Fruit fly (Drosophila melanogaster) whole organism, embryonic: ENCODE measurements around the gene CG8993.

Experiments
- Atf6 ChIP-seq: fragments of 200-800 bp; sonication (Bioruptor generic); IDR thresholded peaks from 2 replicates; pipeline ENCODE4 v1.3.6; 2022; ENCODE audit warnings: missing biosample characterization, missing genetic modification characterization
- CG10959 ChIP-seq: fragments of 200-800 bp; sonication (Bioruptor generic); IDR thresholded peaks from 2 replicates; pipeline ENCODE4 v1.3.6; 2022; ENCODE audit warnings: missing biosample characterization, missing genetic modification characterization
- CG11504 ChIP-seq: fragments of 200-800 bp; sonication (Bioruptor generic); optimal IDR thresholded peaks from 3 replicates; lab custom pipeline; 2019; ENCODE audit warnings: missing biosample characterization, mild to moderate bottlenecking, missing genetic modification characterization, moderate library complexity
- CG12071 ChIP-seq: fragments of 200-800 bp; sonication (Bioruptor generic); optimal IDR thresholded peaks from 3 replicates; lab custom pipeline; 2018; ENCODE audit warnings: missing biosample characterization, mild to moderate bottlenecking, missing genetic modification characterization
- CG12236 ChIP-seq: fragments of 200-800 bp; sonication (Bioruptor generic); optimal IDR thresholded peaks from 2 replicates; lab custom pipeline; 2016; ENCODE audit warnings: missing biosample characterization, missing genetic modification characterization
- CG1233 ChIP-seq: fragments of 200-800 bp; sonication (Bioruptor generic); optimal IDR thresholded peaks from 4 replicates; lab custom pipeline; 2018; ENCODE audit warnings: missing biosample characterization, mild to moderate bottlenecking, missing genetic modification characterization
- CG13624 ChIP-seq: fragments of 200-800 bp; sonication (Bioruptor generic); optimal IDR thresholded peaks from 2 replicates; lab custom pipeline; 2016; ENCODE audit warnings: missing biosample characterization, missing genetic modification characterization
- CG13775 ChIP-seq: fragments of 200-800 bp; sonication (Bioruptor generic); optimal IDR thresholded peaks from 3 replicates; lab custom pipeline; 2017; ENCODE audit warnings: missing biosample characterization, mild to moderate bottlenecking, missing genetic modification characterization
- CG15514 ChIP-seq: fragments of 200-800 bp; sonication (Bioruptor generic); optimal IDR thresholded peaks from 3 replicates; lab custom pipeline; 2017; ENCODE audit warnings: missing biosample characterization, missing genetic modification characterization, mild to moderate bottlenecking, moderate library complexity, missing genetic modification reagents
- CG1602 ChIP-seq: fragments of 200-800 bp; sonication (Bioruptor generic); optimal IDR thresholded peaks from 3 replicates; lab custom pipeline; 2016; ENCODE audit warnings: missing biosample characterization, missing genetic modification characterization
- CG18476 ChIP-seq: fragments of 200-800 bp; sonication (Bioruptor generic); optimal IDR thresholded peaks from 2 replicates; lab custom pipeline; 2016; ENCODE audit warnings: missing biosample characterization, mild to moderate bottlenecking, missing genetic modification characterization
- CG18599 ChIP-seq: fragments of 200-800 bp; sonication (Bioruptor generic); optimal IDR thresholded peaks from 3 replicates; lab custom pipeline; 2017; ENCODE audit warnings: missing biosample characterization, missing genetic modification characterization, mild to moderate bottlenecking, moderate library complexity, missing genetic modification reagents
- CG2678 ChIP-seq: fragments of 200-800 bp; sonication (Bioruptor generic); optimal IDR thresholded peaks from 3 replicates; lab custom pipeline; 2019; ENCODE audit warnings: missing biosample characterization, mild to moderate bottlenecking, missing genetic modification characterization, moderate library complexity
- CG30403 ChIP-seq: fragments of 200-800 bp; sonication (Bioruptor generic); optimal IDR thresholded peaks from 3 replicates; lab custom pipeline; 2016; ENCODE audit warnings: missing biosample characterization, missing genetic modification characterization
- CG32767 ChIP-seq: fragments of 200-800 bp; sonication (Bioruptor generic); IDR thresholded peaks from 2 replicates; pipeline ENCODE4 v1.3.6; 2022; ENCODE audit warnings: missing biosample characterization, missing genetic modification characterization
- CG4404 ChIP-seq: fragments of 200-800 bp; sonication (Bioruptor generic); IDR thresholded peaks from 2 replicates; pipeline ENCODE4 v1.3.6; 2022; ENCODE audit warnings: missing biosample characterization, missing genetic modification characterization
- CG4707 ChIP-seq: fragments of 200-800 bp; sonication (Bioruptor generic); optimal IDR thresholded peaks from 2 replicates; lab custom pipeline; 2018; ENCODE audit warnings: missing biosample characterization, mild to moderate bottlenecking, missing genetic modification characterization, moderate library complexity
- CG8388 ChIP-seq: fragments of 200-800 bp; sonication (Bioruptor generic); optimal IDR thresholded peaks from 2 replicates; lab custom pipeline; 2019; ENCODE audit warnings: missing biosample characterization, mild to moderate bottlenecking, missing genetic modification characterization, moderate library complexity
- CG8944 ChIP-seq: fragments of 200-800 bp; sonication (Bioruptor generic); optimal IDR thresholded peaks from 3 replicates; lab custom pipeline; 2016; ENCODE audit warnings: missing biosample characterization, missing genetic modification characterization
- CG9437 ChIP-seq: fragments of 200-800 bp; sonication (Bioruptor generic); optimal IDR thresholded peaks from 2 replicates; lab custom pipeline; 2018; ENCODE audit warnings: missing biosample characterization, mild to moderate bottlenecking, missing genetic modification characterization
- Camta ChIP-seq: fragments of 200-800 bp; sonication (Bioruptor generic); optimal IDR thresholded peaks from 2 replicates; lab custom pipeline; 2016; ENCODE audit warnings: missing biosample characterization, missing genetic modification characterization
- Chrac-16 ChIP-seq: fragments of 200-800 bp; sonication (Bioruptor generic); optimal IDR thresholded peaks from 3 replicates; lab custom pipeline; 2016; ENCODE audit warnings: missing biosample characterization, missing genetic modification characterization
- CoRest ChIP-seq: fragments of 200-800 bp; sonication (Bioruptor generic); optimal IDR thresholded peaks from 3 replicates; lab custom pipeline; 2018; ENCODE audit warnings: missing biosample characterization, mild to moderate bottlenecking, missing genetic modification characterization, moderate library complexity
- Dfd ChIP-seq, 2 experiments: fragments of >200 bp; optimal IDR thresholded peaks; 2 replicates each; lab custom pipeline; 2017; ENCODE audit warnings: missing biosample characterization in 2 of 2, missing genetic modification characterization in 2 of 2
- Ets65A ChIP-seq: fragments of 200-800 bp; sonication (Bioruptor generic); peaks from one replicate; lab custom pipeline; 2016; ENCODE audit warnings: missing biosample characterization, missing genetic modification characterization
- Fer1 ChIP-seq: fragments of 200-800 bp; sonication (Bioruptor generic); optimal IDR thresholded peaks from 2 replicates; lab custom pipeline; 2017; ENCODE audit warnings: missing biosample characterization, mild to moderate bottlenecking, missing genetic modification characterization
- GATAe ChIP-seq: fragments of 200-800 bp; sonication (Bioruptor generic); conservative IDR thresholded peaks from 2 replicates; pipeline ENCODE4 v1.3.6; 2022; ENCODE audit warnings: missing biosample characterization, missing genetic modification characterization
- Jarid2 ChIP-seq: fragments of 200-800 bp; sonication (Bioruptor generic); optimal IDR thresholded peaks from 3 replicates; lab custom pipeline; 2017; ENCODE audit warnings: mild to moderate bottlenecking, missing biosample characterization, missing genetic modification reagents, missing genetic modification characterization
- MESR4 ChIP-seq: fragments of 200-800 bp; sonication (Bioruptor generic); optimal IDR thresholded peaks from 2 replicates; lab custom pipeline; 2018; ENCODE audit warnings: missing biosample characterization, mild to moderate bottlenecking, missing genetic modification characterization, moderate library complexity
- Med ChIP-seq: fragments of 200-800 bp; sonication (Bioruptor generic); peaks from one replicate; lab custom pipeline; 2016; ENCODE audit warnings: missing biosample characterization, missing genetic modification characterization, mild to moderate bottlenecking, inconsistent platforms, moderate library complexity
- NFAT ChIP-seq: fragments of 200-800 bp; sonication (Bioruptor generic); IDR thresholded peaks from 2 replicates; pipeline ENCODE4 v1.3.6; 2022; ENCODE audit warnings: missing biosample characterization, missing genetic modification characterization
- Ptx1 ChIP-seq: fragments of 200-800 bp; sonication (Bioruptor generic); IDR thresholded peaks from 2 replicates; pipeline ENCODE4 v1.3.6; 2022; ENCODE audit warnings: missing biosample characterization, missing genetic modification characterization
- ato ChIP-seq: fragments of 200-800 bp; sonication (Bioruptor generic); IDR thresholded peaks from 2 replicates; pipeline ENCODE4 v1.3.6; 2022; ENCODE audit warnings: missing biosample characterization, missing genetic modification characterization; ENCODE audit not compliant: partially characterized antibody
- bbx ChIP-seq: fragments of 200-800 bp; sonication (Bioruptor generic); IDR thresholded peaks from 2 replicates; pipeline ENCODE4 v1.3.6; 2022; ENCODE audit warnings: missing biosample characterization, missing genetic modification characterization; ENCODE audit not compliant: partially characterized antibody
- bsh ChIP-seq, 2 experiments: fragments of 200-800 bp; sonication (Bioruptor generic); optimal IDR thresholded peaks; 2 replicates each; lab custom pipeline; 2017 to 2018; ENCODE audit warnings: mild to moderate bottlenecking in 2 of 2, missing biosample characterization in 2 of 2, missing genetic modification characterization in 2 of 2, moderate library complexity in 1 of 2
- caup ChIP-seq: fragments of 200-800 bp; sonication (Bioruptor generic); optimal IDR thresholded peaks from 3 replicates; lab custom pipeline; 2017; ENCODE audit warnings: missing biosample characterization, mild to moderate bottlenecking, missing genetic modification characterization, moderate library complexity; ENCODE audit not compliant: severe bottlenecking
- chm ChIP-seq: fragments of 200-800 bp; sonication (Bioruptor generic); IDR thresholded peaks from 2 replicates; pipeline ENCODE4 v1.3.6; 2022; ENCODE audit warnings: missing biosample characterization, missing genetic modification characterization
- dysf ChIP-seq: fragments of 200-800 bp; sonication (Bioruptor generic); IDR thresholded peaks from 3 replicates; pipeline ENCODE4 v1.3.6; 2022; ENCODE audit warnings: missing biosample characterization, missing genetic modification characterization
- eve ChIP-seq, 2 experiments: fragments of >200 bp; optimal IDR thresholded peaks; 2 replicates each; lab custom pipeline; 2017; ENCODE audit warnings: missing biosample characterization in 2 of 2, missing genetic modification characterization in 2 of 2
- fd64A ChIP-seq: fragments of 200-800 bp; sonication (Bioruptor generic); optimal IDR thresholded peaks from 3 replicates; lab custom pipeline; 2018; ENCODE audit warnings: missing biosample characterization, mild to moderate bottlenecking, missing genetic modification characterization
- nau ChIP-seq: fragments of 200-800 bp; sonication (Bioruptor generic); optimal IDR thresholded peaks from 3 replicates; lab custom pipeline; 2017; ENCODE audit warnings: missing biosample characterization, mild to moderate bottlenecking, missing genetic modification characterization, missing genetic modification reagents
- oc ChIP-seq: fragments of 200-800 bp; sonication (Bioruptor generic); optimal IDR thresholded peaks from 2 replicates; lab custom pipeline; 2018; ENCODE audit warnings: missing biosample characterization, mild to moderate bottlenecking, missing genetic modification characterization, moderate library complexity
- pan ChIP-seq, 4 experiments: fragments of >200 bp in 3 of 4; fragments of 200-800 bp in 1 of 4; sonication (Bioruptor generic) in 1 of 4; optimal IDR thresholded peaks in 3 of 4; IDR thresholded peaks in 1 of 4; 2 replicates each; pipeline versions ENCODE4 v1.3.6 to Lab custom; 2017 to 2022; ENCODE audit warnings: missing biosample characterization in 2 of 4, missing genetic modification characterization in 2 of 4, mixed read lengths in 1 of 4
- pho ChIP-seq: fragments of 200-800 bp; sonication (Bioruptor generic); optimal IDR thresholded peaks from 2 replicates; lab custom pipeline; 2016; ENCODE audit warnings: missing biosample characterization, missing genetic modification characterization
- phol ChIP-seq: fragments of 200-800 bp; sonication (Bioruptor generic); optimal IDR thresholded peaks from 3 replicates; lab custom pipeline; 2018; ENCODE audit warnings: missing biosample characterization, mild to moderate bottlenecking, missing genetic modification characterization, moderate library complexity
- seq ChIP-seq: fragments of 200-800 bp; sonication (Bioruptor generic); IDR thresholded peaks from 2 replicates; pipeline ENCODE4 v1.3.6; 2022; ENCODE audit warnings: missing biosample characterization, missing genetic modification characterization
- stwl ChIP-seq: fragments of 200-800 bp; sonication (Bioruptor generic); optimal IDR thresholded peaks from 3 replicates; lab custom pipeline; 2018; ENCODE audit warnings: missing biosample characterization, mild to moderate bottlenecking, missing genetic modification characterization, moderate library complexity
- sug ChIP-seq: fragments of 200-800 bp; optimal IDR thresholded peaks from 2 replicates; lab custom pipeline; 2019; ENCODE audit warnings: missing biosample characterization, mild to moderate bottlenecking, missing genetic modification characterization, moderate library complexity
- tin ChIP-seq: fragments of 200-800 bp; sonication (Bioruptor generic); optimal IDR thresholded peaks from 3 replicates; lab custom pipeline; 2016; ENCODE audit warnings: missing biosample characterization, missing genetic modification characterization
- tup ChIP-seq: fragments of 200-800 bp; sonication (Bioruptor generic); optimal IDR thresholded peaks from 2 replicates; lab custom pipeline; 2016; ENCODE audit warnings: missing biosample characterization, mild to moderate bottlenecking, missing genetic modification characterization, moderate library complexity
- unc-4 ChIP-seq: fragments of 200-800 bp; sonication (Bioruptor generic); IDR thresholded peaks from 2 replicates; pipeline ENCODE4 v1.3.6; 2022; ENCODE audit warnings: missing biosample characterization, missing genetic modification characterization; ENCODE audit not compliant: partially characterized antibody

The CG8993 gene

dm6 chr3L:2378549-2378948 lies 6.5 kb downstream of the CG8993 start (continued):
- TF ChIP-seq CG1233 (no peak), tin (GFP tag; lab: Kevin White, UChicago) (no peak), MESR4 (no peak), Ptx1 (GFP tag; lab: Robert Waterston, UW) (no peak), CG10959 (no peak), bbx (no peak), CG13775 (GFP tag; lab: Kevin White, UChicago) (no peak), CG13624 (no peak), CG4707 (GFP tag; lab: Kevin White, UChicago) (no peak), CG8388 (GFP tag; lab: Kevin White, UChicago) (no peak), CG30403 (no peak), fd64A (GFP tag; lab: Kevin White, UChicago) (no peak), CG4404 (no peak), Dfd (GFP tag; optimal IDR thresholded peaks at IDR 0.05; lab: Kevin White, UChicago) (no peak), Jarid2 (peak; percentile 17), Atf6 (GFP tag; lab: Robert Waterston, UW) (no peak), CG12071 (GFP tag; lab: Kevin White, UChicago) (no peak), CG18476 (no peak), caup (no peak), stwl (tag; lab: Kevin White, UChicago) (no peak), CoRest (tag; lab: Kevin White, UChicago) (no peak), Chrac-16 (GFP tag; lab: Kevin White, UChicago) (no peak), bsh (GFP tag; optimal IDR thresholded peaks at IDR 0.05; lab: Kevin White, UChicago) (no peak), CG15514 (GFP tag; lab: Kevin White, UChicago) (no peak), sug (tag; lab: Kevin White, UChicago) (no peak), tup (GFP tag; lab: Kevin White, UChicago) (no peak), unc-4 (GFP tag; lab: Robert Waterston, UW) (no peak), Fer1 (GFP tag; lab: Kevin White, UChicago) (no peak), seq (GFP tag; lab: Robert Waterston, UW) (no peak), CG12236 (GFP tag; lab: Kevin White, UChicago) (no peak), pho (GFP tag; lab: Kevin White, UChicago) (no peak), CG8944 (GFP tag; lab: Kevin White, UChicago) (no peak), CG1602 (GFP tag; lab: Kevin White, UChicago) (no peak), CG9437 (GFP tag; lab: Kevin White, UChicago) (no peak)

- TF ChIP-seq chm (GFP tag; lab: Robert Waterston, UW) = 0 out of 2 replicates have a peak, but pooled peaks have one; percentile 17
- TF ChIP-seq oc (tag; lab: Kevin White, UChicago) = no peak
- TF ChIP-seq pan (optimal IDR thresholded peaks at IDR 0.05; lab: Kevin White, UChicago) = no peak
- TF ChIP-seq pan (GFP tag; optimal IDR thresholded peaks at IDR 0.05 in 1 of 2, IDR thresholded peaks at IDR 0.05 in 1 of 2) = no peak
- no peak for TF ChIP-seq Camta
- no peak for TF ChIP-seq GATAe (GFP tag; lab: Robert Waterston, UW)
- peak; percentile 49; the same call in 1 of the 2 replicates for TF ChIP-seq CG32767 (GFP tag; lab: Robert Waterston, UW)
- peak; percentile 5 for TF ChIP-seq phol (tag; lab: Kevin White, UChicago)
- TF ChIP-seq Med (GFP tag; lab: Kevin White, UChicago) = peak; percentile 62
- no peak for TF ChIP-seq eve (GFP tag; optimal IDR thresholded peaks at IDR 0.05; lab: Kevin White, UChicago)
- peak; percentile 33; the same call in 1 of the 3 replicates for TF ChIP-seq dysf (GFP tag; lab: Robert Waterston, UW)
- peak; percentile 3 for TF ChIP-seq CG18599 (GFP tag; lab: Kevin White, UChicago)
- peak; percentile 62 for TF ChIP-seq Ets65A (GFP tag; lab: Kevin White, UChicago)
- no peak for TF ChIP-seq ato (GFP tag; lab: Robert Waterston, UW)
- TF ChIP-seq nau = peak; percentile 6
- 0 out of 2 replicates have a peak, but pooled peaks have one; percentile 4 for TF ChIP-seq NFAT (GFP tag; lab: Robert Waterston, UW)
- peak; percentile 5 for TF ChIP-seq CG2678 (tag; lab: Kevin White, UChicago)
- TF ChIP-seq CG11504 = peak; percentile 86
Measured at dm6 chr3L:2379472-2379871, 7.5 kb downstream of the CG8993 start.
